Fruit fly (Drosophila melanogaster): ENCODE measurements around the gene Glyat.

DNA sequence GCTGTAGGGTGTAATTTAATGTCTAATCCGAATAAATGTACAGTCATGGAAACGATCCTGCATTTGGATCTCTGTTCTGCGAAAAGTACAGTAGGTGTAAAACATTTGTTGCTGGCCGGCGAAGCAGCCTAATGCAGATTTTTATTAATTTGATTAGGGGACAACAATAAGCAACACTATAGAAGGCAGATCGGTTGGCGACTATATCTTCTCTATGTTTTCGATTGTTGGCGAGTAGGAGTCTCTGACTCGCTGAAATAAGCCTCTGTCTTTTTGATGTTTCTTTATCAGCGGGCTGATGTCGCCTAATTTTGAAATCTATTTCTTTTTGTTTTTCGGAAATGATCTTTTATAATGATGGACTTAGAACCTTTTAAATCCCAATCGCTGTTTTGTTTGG, 19.6 kb upstream of the Glyat start:
- no peak for TF ChIP-seq toe (GFP tag; optimal IDR thresholded peaks at IDR 0.05)
- no peak for TF ChIP-seq CG33017 (tag; optimal IDR thresholded peaks at IDR 0.05)
- TF ChIP-seq CG7045 (GFP tag; optimal IDR thresholded peaks at IDR 0.05), result no peak
- TF ChIP-seq cnc (optimal IDR thresholded peaks at IDR 0.05), result no peak
